Fruit fly (Drosophila melanogaster) whole organism, prepupa: ENCODE data around the gene CG7341.
A peak's percentile ranks its signal among the peaks of the same experiment; 100 is the strongest.

Experiments used
- CG16779 ChIP-seq: fragments of 200-800 bp; sonication (Bioruptor generic); optimal IDR thresholded peaks from 3 replicates; lab custom pipeline; 2017; ENCODE audit warnings: missing biosample characterization, mild to moderate bottlenecking, missing genetic modification characterization
- CG3919 ChIP-seq: fragments of 200-800 bp; sonication (Bioruptor generic); optimal IDR thresholded peaks from 3 replicates; lab custom pipeline; 2016; ENCODE audit warnings: missing biosample characterization, missing genetic modification characterization
- CG6854 ChIP-seq: fragments of 200-800 bp; sonication (Bioruptor generic); optimal IDR thresholded peaks from 2 replicates; lab custom pipeline; 2017; ENCODE audit warnings: missing biosample characterization, mild to moderate bottlenecking, missing genetic modification characterization
- Lpt ChIP-seq: fragments of 200-800 bp; sonication (Bioruptor generic); optimal IDR thresholded peaks from 3 replicates; lab custom pipeline; 2016; ENCODE audit warnings: missing biosample characterization, missing genetic modification characterization

DNA sequence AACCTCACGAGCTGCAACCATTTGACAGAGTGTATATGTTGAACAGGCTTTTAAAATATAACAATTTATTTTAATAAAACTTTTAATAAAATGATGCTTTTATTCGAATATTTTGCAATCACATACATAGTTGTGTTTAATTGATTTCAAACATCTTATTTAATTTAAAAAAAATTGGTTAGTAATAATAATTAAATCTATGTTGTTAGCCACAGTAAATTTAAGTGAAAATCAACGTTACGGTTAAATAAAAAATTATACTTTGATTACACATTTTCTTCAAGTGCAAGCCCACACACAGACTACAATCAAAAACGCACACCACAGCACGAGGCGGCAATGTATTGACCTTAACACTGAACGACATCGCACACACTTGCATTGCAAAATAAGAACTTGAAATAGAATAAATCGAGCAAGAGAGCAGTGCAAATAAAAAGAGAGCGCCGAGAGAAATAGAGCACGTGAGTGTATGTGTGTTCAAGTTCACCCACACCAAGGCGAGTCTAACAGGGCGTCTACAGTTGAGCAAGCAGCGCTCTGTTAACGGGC lies 49.7 kb upstream of the CG7341 start:
- peak; percentile 76 for TF ChIP-seq Lpt
- peak; percentile 71 for TF ChIP-seq CG3919
- peak; percentile 57 for TF ChIP-seq CG16779
- peak; percentile 26 for TF ChIP-seq CG6854
